Worm (Caenorhabditis elegans) whole organism, young adult: ENCODE results near the gene C06B3.1.

ENCODE experiments used
- B0035.1 ChIP-seq: sonication (generic microtip); optimal IDR thresholded peaks from 2 replicates; lab custom pipeline; 2016; ENCODE audit warnings: missing genetic modification characterization, mild to moderate bottlenecking, missing compliant biosample characterization, missing genotype, missing genetic modification reagents
- B0261.1 ChIP-seq: sonication (generic microtip); optimal IDR thresholded peaks from 2 replicates; lab custom pipeline; 2016; ENCODE audit warnings: mild to moderate bottlenecking, missing genetic modification characterization, moderate library complexity, missing compliant biosample characterization
- B0336.3 ChIP-seq: fragments of 200-800 bp; sonication (Bioruptor generic); IDR thresholded peaks from 2 replicates; pipeline ENCODE4 v1.3.6; 2022; ENCODE audit warnings: missing genetic modification characterization, missing compliant biosample characterization
- F22D6.2 ChIP-seq: sonication (generic microtip); optimal IDR thresholded peaks from 2 replicates; lab custom pipeline; 2016; ENCODE audit warnings: mild to moderate bottlenecking, missing genetic modification characterization, missing compliant biosample characterization
- F39B2.1 ChIP-seq: fragments of 200-800 bp; sonication (Bioruptor generic); IDR thresholded peaks from 2 replicates; pipeline ENCODE4 v1.3.6; 2022; ENCODE audit warnings: missing genetic modification reagents, missing genetic modification characterization, missing compliant biosample characterization
- F49E8.2 ChIP-seq: sonication (generic microtip); optimal IDR thresholded peaks from 3 replicates; lab custom pipeline; 2017; ENCODE audit warnings: missing genetic modification characterization, mild to moderate bottlenecking, missing compliant biosample characterization, antibody characterized with exemption, moderate library complexity; ENCODE audit not compliant: insufficient read depth
- F52B5.7 ChIP-seq: sonication (generic microtip); optimal IDR thresholded peaks from 2 replicates; lab custom pipeline; 2016; ENCODE audit warnings: mild to moderate bottlenecking, missing genetic modification characterization, missing compliant biosample characterization
- F57A8.1 ChIP-seq: fragments of 200-800 bp; sonication (Bioruptor generic); optimal IDR thresholded peaks from 2 replicates; lab custom pipeline; 2018; ENCODE audit warnings: mild to moderate bottlenecking, missing genetic modification characterization, moderate library complexity, missing compliant biosample characterization
- F57C9.4 ChIP-seq: sonication (generic microtip); optimal IDR thresholded peaks from 2 replicates; lab custom pipeline; 2017; ENCODE audit warnings: mild to moderate bottlenecking, missing genetic modification characterization, missing compliant biosample characterization
- K12H6.12 ChIP-seq: fragments of 200-800 bp; sonication (Bioruptor generic); optimal IDR thresholded peaks from 2 replicates; lab custom pipeline; 2018; ENCODE audit warnings: mild to moderate bottlenecking, missing genetic modification characterization, missing compliant biosample characterization
- T26A5.8 ChIP-seq: sonication (generic microtip); optimal IDR thresholded peaks from 2 replicates; lab custom pipeline; 2016; ENCODE audit warnings: missing genetic modification characterization, missing compliant biosample characterization
- Y95B8A.8 ChIP-seq: fragments of 200-800 bp; sonication (Bioruptor generic); IDR thresholded peaks from 2 replicates; pipeline ENCODE4 v1.3.6; 2022; ENCODE audit warnings: missing genetic modification reagents, missing genetic modification characterization, missing compliant biosample characterization
- ama-1 ChIP-seq, 3 experiments: fragments of 150-350 bp in 1 of 3; sonication (generic microtip) in 2 of 3; optimal IDR thresholded peaks; 2 replicates each; lab custom pipeline; 2014 to 2018; ENCODE audit warnings: missing biosample characterization in 2 of 3, missing genetic modification characterization in 2 of 3, missing genetic modification reagents in 2 of 3
- attf-5 ChIP-seq: fragments of 200-800 bp; sonication (Bioruptor generic); optimal IDR thresholded peaks from 2 replicates; lab custom pipeline; 2018; ENCODE audit warnings: mild to moderate bottlenecking, missing genetic modification characterization, missing compliant biosample characterization
- attf-6 ChIP-seq: fragments of 200-800 bp; sonication (Bioruptor generic); IDR thresholded peaks from 2 replicates; pipeline ENCODE4 v1.3.6; 2022; ENCODE audit warnings: missing genetic modification reagents, missing genetic modification characterization, missing compliant biosample characterization
- ceh-27 ChIP-seq: fragments of 200-800 bp; sonication (Bioruptor generic); optimal IDR thresholded peaks from 2 replicates; lab custom pipeline; 2018; ENCODE audit warnings: mild to moderate bottlenecking, missing genetic modification characterization, moderate library complexity, missing compliant biosample characterization
- ceh-79 ChIP-seq: sonication (generic microtip); optimal IDR thresholded peaks from 2 replicates; lab custom pipeline; 2017; ENCODE audit warnings: mild to moderate bottlenecking, missing genetic modification characterization, missing compliant biosample characterization
- dpff-1 ChIP-seq: sonication (generic microtip); optimal IDR thresholded peaks from 2 replicates; lab custom pipeline; 2017; ENCODE audit warnings: mild to moderate bottlenecking, missing genetic modification characterization, missing compliant biosample characterization
- egl-44 ChIP-seq: fragments of 200-800 bp; sonication (Bioruptor generic); IDR thresholded peaks from 2 replicates; pipeline ENCODE4 v1.3.6; 2022; ENCODE audit warnings: missing genetic modification reagents, missing genetic modification characterization, missing compliant biosample characterization
- fkh-3 ChIP-seq: sonication (generic microtip); optimal IDR thresholded peaks from 2 replicates; lab custom pipeline; 2016; ENCODE audit warnings: mild to moderate bottlenecking, missing genetic modification characterization, missing compliant biosample characterization
- gei-17 ChIP-seq: fragments of 200-800 bp; sonication (Bioruptor generic); optimal IDR thresholded peaks from 2 replicates; lab custom pipeline; 2018; ENCODE audit warnings: mild to moderate bottlenecking, missing genetic modification characterization, missing compliant biosample characterization
- him-1 ChIP-seq: sonication (generic microtip); optimal IDR thresholded peaks from 2 replicates; lab custom pipeline; 2016; ENCODE audit warnings: missing genotype, missing genetic modification reagents, missing genetic modification characterization, missing compliant biosample characterization
- hlh-12 ChIP-seq: sonication (generic microtip); optimal IDR thresholded peaks from 2 replicates; lab custom pipeline; 2016; ENCODE audit warnings: missing genetic modification characterization, missing compliant biosample characterization
- hlh-26 ChIP-seq: fragments of 200-800 bp; sonication (Bioruptor generic); conservative IDR thresholded peaks from 2 replicates; pipeline ENCODE4 v1.3.6; 2022; ENCODE audit warnings: missing genetic modification reagents, missing genetic modification characterization, missing compliant biosample characterization
- hmg-1.2 ChIP-seq: fragments of 200-800 bp; sonication (Bioruptor generic); IDR thresholded peaks from 2 replicates; pipeline ENCODE4 v1.3.6; 2022; ENCODE audit warnings: missing genetic modification reagents, missing genetic modification characterization, missing compliant biosample characterization
- hrde-1 ChIP-seq: sonication (generic microtip); optimal IDR thresholded peaks from 2 replicates; lab custom pipeline; 2016; ENCODE audit warnings: missing genetic modification characterization, mild to moderate bottlenecking, missing compliant biosample characterization, moderate library complexity, missing genotype, missing genetic modification reagents, borderline replicate concordance
- let-607 ChIP-seq, 2 experiments: fragments of 200-800 bp in 1 of 2; sonication (Bioruptor generic) in 1 of 2; sonication (generic microtip) in 1 of 2; optimal IDR thresholded peaks; 2 replicates each; lab custom pipeline; 2016 to 2018; ENCODE audit warnings: mild to moderate bottlenecking in 2 of 2, missing compliant biosample characterization in 2 of 2, missing genetic modification characterization in 2 of 2, moderate library complexity in 2 of 2, missing genotype in 1 of 2
- lsl-1 ChIP-seq: fragments of 200-800 bp; sonication (Bioruptor generic); optimal IDR thresholded peaks from 2 replicates; lab custom pipeline; 2018; ENCODE audit warnings: mild to moderate bottlenecking, missing genetic modification characterization, moderate library complexity, missing compliant biosample characterization
- lsy-27 ChIP-seq: sonication (generic microtip); optimal IDR thresholded peaks from 2 replicates; lab custom pipeline; 2017; ENCODE audit warnings: missing genetic modification characterization, mild to moderate bottlenecking, missing compliant biosample characterization, antibody characterized with exemption, missing genotype, borderline replicate concordance; ENCODE audit not compliant: insufficient read depth
- madf-6 ChIP-seq: fragments of 200-800 bp; sonication (Bioruptor generic); IDR thresholded peaks from 2 replicates; pipeline ENCODE4 v1.3.6; 2022; ENCODE audit warnings: missing genetic modification reagents, missing genetic modification characterization, missing compliant biosample characterization
- madf-8 ChIP-seq: fragments of 200-800 bp; sonication (Bioruptor generic); conservative IDR thresholded peaks from 2 replicates; pipeline ENCODE4 v1.3.6; 2022; ENCODE audit warnings: missing genetic modification reagents, missing genetic modification characterization, missing compliant biosample characterization
- nfya-1 ChIP-seq: sonication (generic microtip); optimal IDR thresholded peaks from 2 replicates; lab custom pipeline; 2017; ENCODE audit warnings: antibody characterized with exemption, missing compliant biosample characterization, missing genetic modification characterization, borderline replicate concordance; ENCODE audit not compliant: insufficient read depth
- nhr-179 ChIP-seq: sonication (generic microtip); optimal IDR thresholded peaks from 2 replicates; lab custom pipeline; 2016; ENCODE audit warnings: mild to moderate bottlenecking, missing genetic modification characterization, missing compliant biosample characterization
- nhr-90 ChIP-seq: sonication (generic microtip); optimal IDR thresholded peaks from 2 replicates; lab custom pipeline; 2016; ENCODE audit warnings: missing genotype, mild to moderate bottlenecking, missing genetic modification characterization, missing compliant biosample characterization
- pbrm-1 ChIP-seq: fragments of 200-800 bp; sonication (Bioruptor generic); IDR thresholded peaks from 2 replicates; pipeline ENCODE4 v1.3.6; 2022; ENCODE audit warnings: missing genetic modification reagents, missing genetic modification characterization, missing compliant biosample characterization
- rcor-1 ChIP-seq: fragments of 200-800 bp; sonication (Bioruptor generic); IDR thresholded peaks from 2 replicates; pipeline ENCODE4 v1.3.6; 2022; ENCODE audit warnings: missing genetic modification reagents, missing genetic modification characterization, missing compliant biosample characterization
- tbx-9 ChIP-seq: sonication (generic microtip); optimal IDR thresholded peaks from 2 replicates; lab custom pipeline; 2016; ENCODE audit warnings: borderline replicate concordance, missing genetic modification characterization, inconsistent platforms, missing compliant biosample characterization
- unc-130 ChIP-seq: sonication (generic microtip); optimal IDR thresholded peaks from 2 replicates; lab custom pipeline; 2016; ENCODE audit warnings: missing genetic modification reagents, missing genetic modification characterization, missing compliant biosample characterization
- unc-62 ChIP-seq: fragments of 150-350 bp; optimal IDR thresholded peaks from 2 replicates; lab custom pipeline; 2014; ENCODE audit warnings: missing biosample characterization, missing genetic modification reagents, missing genetic modification characterization
- xnd-1 ChIP-seq: sonication (generic microtip); optimal IDR thresholded peaks from 2 replicates; lab custom pipeline; 2016; ENCODE audit warnings: missing genotype, missing genetic modification reagents, missing genetic modification characterization, missing compliant biosample characterization
- zfh-2 ChIP-seq: fragments of 200-800 bp; sonication (Bioruptor generic); conservative IDR thresholded peaks from 2 replicates; pipeline ENCODE4 v1.3.6; 2022; ENCODE audit warnings: missing genetic modification reagents, missing genetic modification characterization, missing compliant biosample characterization
- ztf-25 ChIP-seq: fragments of 200-800 bp; sonication (Bioruptor generic); IDR thresholded peaks from 2 replicates; pipeline ENCODE4 v1.3.6; 2022; ENCODE audit warnings: missing genetic modification reagents, missing genetic modification characterization, missing compliant biosample characterization
- ztf-26 ChIP-seq: sonication (generic microtip); optimal IDR thresholded peaks from 2 replicates; lab custom pipeline; 2017; ENCODE audit warnings: missing genetic modification characterization, missing compliant biosample characterization
- ztf-28 ChIP-seq: fragments of 200-800 bp; sonication (Bioruptor generic); IDR thresholded peaks from 2 replicates; pipeline ENCODE4 v1.3.6; 2022; ENCODE audit warnings: missing genetic modification reagents, missing genetic modification characterization, missing compliant biosample characterization
- ztf-6 ChIP-seq: fragments of 200-800 bp; sonication (Bioruptor generic); IDR thresholded peaks from 2 replicates; pipeline ENCODE4 v1.3.6; 2022; ENCODE audit warnings: missing genetic modification reagents, missing genetic modification characterization, missing compliant biosample characterization

Gene C06B3.1

ce11 chrV:13909400-13909799 is 6.8 kb downstream of the C06B3.1 start, which contains the start of gene C06B3.7 (continued):
- TF ChIP-seq unc-62 (GFP tag; lab: Kevin White, UChicago) (peak; percentile 62), hlh-26 (GFP tag; lab: Robert Waterston, UW) (no peak), let-607 (tag; optimal IDR thresholded peaks at IDR 0.05; lab: Kevin White, UChicago) (peak in 1 of 2 experiments; percentile 47), K12H6.12 (peak; percentile 65)

- TF ChIP-seq ceh-27 (GFP tag; lab: Kevin White, UChicago) (no peak), F57A8.1 (GFP tag; lab: Kevin White, UChicago) (no peak), zfh-2 (GFP tag; lab: Robert Waterston, UW) (no peak), dpff-1 (no peak), nhr-90 (tag; lab: Kevin White, UChicago) (no peak), nfya-1 (no peak), fkh-3 (no peak), ztf-28 (no peak), B0035.1 (no peak), unc-130 (no peak), madf-8 (GFP tag; lab: Robert Waterston, UW) (no peak), tbx-9 (tag; lab: Kevin White, UChicago) (no peak), hmg-1.2 (no peak), hrde-1 (tag; lab: Kevin White, UChicago) (no peak)
Observed at ce11 chrV:13915390-13915789, 12.8 kb downstream of the C06B3.1 start, which contains the start of gene gcy-32. Gene gcy-32 (minus strand): TSS chrV:13915490.

DNA sequence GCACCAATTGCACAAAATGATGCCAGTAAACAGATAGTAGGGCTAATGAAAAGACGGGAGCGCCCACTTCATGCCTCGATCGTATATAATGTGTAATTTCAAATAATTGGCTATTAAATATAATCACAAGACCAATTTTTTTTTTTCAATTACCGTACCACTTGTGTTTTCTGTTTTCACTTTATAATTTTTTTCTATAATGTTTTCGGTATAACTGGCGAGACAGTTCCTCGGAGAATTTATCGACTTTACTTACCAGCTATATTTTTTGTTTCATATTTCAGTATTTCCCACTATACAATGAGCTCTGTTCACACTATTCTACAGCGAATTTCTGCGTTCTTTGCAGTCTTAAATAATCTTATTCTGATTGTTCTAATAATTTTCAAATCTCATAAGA is 13.6 kb downstream of the C06B3.1 start, which contains the start of gene str-252:
TSS of gene str-252 (plus strand) at position 301 of the 400 bp plus-strand sequence.
- TF ChIP-seq nhr-179 (tag; lab: Kevin White, UChicago) (no peak), attf-5 (GFP tag; lab: Kevin White, UChicago) (no peak), lsy-27 (tag; lab: Kevin White, UChicago) (no peak), ztf-26 (tag; lab: Kevin White, UChicago) (no peak), dpff-1 (no peak), gei-17 (GFP tag; lab: Kevin White, UChicago) (no peak), him-1 (tag; lab: Kevin White, UChicago) (no peak), ceh-79 (tag; lab: Kevin White, UChicago) (no peak), T26A5.8 (tag; lab: Kevin White, UChicago) (no peak), B0261.1 (tag; lab: Kevin White, UChicago) (no peak), F49E8.2 (tag; lab: Kevin White, UChicago) (no peak), B0336.3 (GFP tag; lab: Robert Waterston, UW) (no peak), fkh-3 (no peak), madf-6 (GFP tag; lab: Robert Waterston, UW) (no peak), ztf-6 (GFP tag; lab: Robert Waterston, UW) (no peak), rcor-1 (GFP tag; lab: Robert Waterston, UW) (no peak), F52B5.7 (tag; lab: Kevin White, UChicago) (no peak)

DNA sequence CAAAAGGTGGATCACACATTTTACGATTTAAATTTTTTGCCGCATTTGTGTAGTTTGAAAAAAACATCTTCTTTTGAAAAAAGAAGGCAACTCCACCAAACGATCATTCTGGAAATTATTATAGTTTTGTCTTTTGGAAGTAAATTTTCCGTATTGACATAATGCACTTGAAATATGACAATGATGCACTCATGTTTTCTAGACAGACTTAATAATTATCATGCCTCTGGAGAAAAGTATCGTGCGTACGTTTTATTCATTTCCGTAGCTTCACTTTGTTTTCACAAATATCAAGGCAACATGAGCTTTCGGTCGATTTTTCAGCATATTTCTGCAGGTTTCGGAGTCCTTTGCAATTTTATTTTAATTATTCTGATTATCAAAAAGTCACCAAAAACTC is 15.7 kb downstream of the C06B3.1 start, which contains the start of gene str-250:
TSS of gene str-250 (plus strand) at position 301 of the 400 bp plus-strand sequence.
- TF ChIP-seq pbrm-1 (GFP tag; lab: Robert Waterston, UW), result no peak
- no peak for TF ChIP-seq F57C9.4 (tag; lab: Kevin White, UChicago)
- TF ChIP-seq xnd-1 (tag; lab: Kevin White, UChicago), result no peak
- no peak for TF ChIP-seq attf-6 (GFP tag; lab: Robert Waterston, UW)
- no peak for TF ChIP-seq hlh-12 (tag; lab: Kevin White, UChicago)
- no peak for TF ChIP-seq ztf-25
- no peak for TF ChIP-seq egl-44 (GFP tag; lab: Robert Waterston, UW)
- TF ChIP-seq F39B2.1 (GFP tag; lab: Robert Waterston, UW), result no peak
- TF ChIP-seq F22D6.2 (tag; lab: Kevin White, UChicago), result no peak
- TF ChIP-seq ama-1 (optimal IDR thresholded peaks at IDR 0.05; lab: Kevin White, UChicago), result no peak
- no peak for TF ChIP-seq ama-1 (GFP tag; optimal IDR thresholded peaks at IDR 0.05; lab: Kevin White, UChicago)
- TF ChIP-seq Y95B8A.8, result no peak
- TF ChIP-seq ceh-27 (GFP tag; lab: Kevin White, UChicago), result no peak
- no peak for TF ChIP-seq B0035.1
- no peak for TF ChIP-seq lsl-1 (GFP tag; lab: Kevin White, UChicago)
- no peak for TF ChIP-seq lsy-27 (tag; lab: Kevin White, UChicago)
